Fruit fly (Drosophila melanogaster): ENCODE results near the gene milt.

Gene milt

dm6 chr2L:7104195-7104971 is 66.8 kb downstream of the milt start (continued):
- no peak for TF ChIP-seq CHES-1-like (GFP tag; optimal IDR thresholded peaks at IDR 0.05)
